Worm (Caenorhabditis elegans) whole organism, mixed stage, embryonic: ENCODE data around the gene ZK1193.2.

Experiments
- snpc-4 ChIP-seq: fragments of 150-350 bp; optimal IDR thresholded peaks from 2 replicates; lab custom pipeline; 2014; ENCODE audit warnings: missing biosample characterization, missing genetic modification characterization
- unc-39 ChIP-seq: fragments of 150-350 bp; optimal IDR thresholded peaks from 2 replicates; lab custom pipeline; 2014; ENCODE audit warnings: missing biosample characterization, missing genetic modification characterization

ce11 chrX:390469-390868 lies 35.0 kb downstream of the ZK1193.2 start, which contains the start of gene R04A9.9:
- no peak for TF ChIP-seq unc-39
- no peak for TF ChIP-seq snpc-4 (tag; lab: Kevin White, UChicago)
